Fruit fly (Drosophila melanogaster): ENCODE results near the gene eIF4EHP.
A peak's percentile ranks its signal among the peaks of the same experiment; 100 is the strongest.

dm6 chr3R:24106059-24106631 lies 2.6 kb downstream of the eIF4EHP start:
- TF ChIP-seq fru (GFP tag; optimal IDR thresholded peaks at IDR 0.05), result peak; percentile 73
- TF ChIP-seq Myc (optimal IDR thresholded peaks at IDR 0.05), result no peak
- no peak for TF ChIP-seq dmrt93B (GFP tag; optimal IDR thresholded peaks at IDR 0.05)
- no peak for TF ChIP-seq Hr78 (GFP tag; optimal IDR thresholded peaks at IDR 0.05)
- no peak for TF ChIP-seq Abd-B (GFP tag; optimal IDR thresholded peaks at IDR 0.05)
